Worm (Caenorhabditis elegans) whole organism, late embryonic: Measurements from ENCODE around the gene rab-21.

Experiments used
- F13H6.1 ChIP-seq: sonication (generic microtip); optimal IDR thresholded peaks from 2 replicates; lab custom pipeline; 2016; ENCODE audit warnings: missing genetic modification characterization, missing compliant biosample characterization
- K02D7.2 ChIP-seq: sonication (generic microtip); optimal IDR thresholded peaks from 2 replicates; lab custom pipeline; 2017; ENCODE audit warnings: mild to moderate bottlenecking, missing genetic modification characterization, missing compliant biosample characterization
- K09A11.1 ChIP-seq: sonication (generic microtip); optimal IDR thresholded peaks from 2 replicates; lab custom pipeline; 2017; ENCODE audit warnings: antibody characterized with exemption, mild to moderate bottlenecking, missing genetic modification characterization, missing compliant biosample characterization; ENCODE audit not compliant: insufficient read depth
- T23F11.4 ChIP-seq: fragments of 200-800 bp; sonication (Bioruptor generic); optimal IDR thresholded peaks from 2 replicates; lab custom pipeline; 2018; ENCODE audit warnings: mild to moderate bottlenecking, missing genetic modification characterization, missing compliant biosample characterization
- Y22D7AL.16 ChIP-seq: sonication (generic microtip); optimal IDR thresholded peaks from 2 replicates; lab custom pipeline; 2016; ENCODE audit warnings: missing genetic modification characterization, missing compliant biosample characterization
- ahr-1 ChIP-seq: sonication (generic microtip); optimal IDR thresholded peaks from 2 replicates; lab custom pipeline; 2016; ENCODE audit warnings: missing genetic modification characterization, missing compliant biosample characterization
- ama-1 ChIP-seq: fragments of 150-350 bp; optimal IDR thresholded peaks from 2 replicates; lab custom pipeline; 2014
- ceh-19 ChIP-seq: fragments of 200-800 bp; sonication (Bioruptor generic); optimal IDR thresholded peaks from 2 replicates; lab custom pipeline; 2018; ENCODE audit warnings: mild to moderate bottlenecking, missing genetic modification characterization, missing compliant biosample characterization
- ceh-22 ChIP-seq: sonication (generic microtip); optimal IDR thresholded peaks from 2 replicates; lab custom pipeline; 2017; ENCODE audit warnings: missing biosample characterization, missing genetic modification characterization
- ceh-30 ChIP-seq: fragments of 150-350 bp; optimal IDR thresholded peaks from 2 replicates; lab custom pipeline; 2014; ENCODE audit warnings: missing biosample characterization, missing genetic modification characterization
- ceh-31 ChIP-seq: sonication (generic microtip); optimal IDR thresholded peaks from 2 replicates; lab custom pipeline; 2016; ENCODE audit warnings: missing genetic modification characterization, missing compliant biosample characterization
- ceh-34 ChIP-seq: sonication (generic microtip); optimal IDR thresholded peaks from 2 replicates; lab custom pipeline; 2016; ENCODE audit warnings: mild to moderate bottlenecking, missing genetic modification characterization, missing compliant biosample characterization
- ceh-45 ChIP-seq: fragments of 200-800 bp; sonication (Bioruptor generic); IDR thresholded peaks from 2 replicates; pipeline ENCODE4 v1.3.6; 2022; ENCODE audit warnings: missing genetic modification reagents, missing genetic modification characterization, missing compliant biosample characterization
- ceh-9 ChIP-seq: sonication (generic microtip); optimal IDR thresholded peaks from 2 replicates; lab custom pipeline; 2016; ENCODE audit warnings: mild to moderate bottlenecking, missing genetic modification characterization, inconsistent platforms, missing compliant biosample characterization
- che-1 ChIP-seq: sonication (generic microtip); optimal IDR thresholded peaks from 2 replicates; lab custom pipeline; 2016; ENCODE audit warnings: mild to moderate bottlenecking, missing genetic modification characterization, missing compliant biosample characterization
- dmd-4 ChIP-seq: sonication (generic microtip); optimal IDR thresholded peaks from 2 replicates; lab custom pipeline; 2016; ENCODE audit warnings: borderline replicate concordance, missing genetic modification characterization, missing compliant biosample characterization
- dve-1 ChIP-seq: sonication (generic microtip); optimal IDR thresholded peaks from 2 replicates; lab custom pipeline; 2017; ENCODE audit warnings: antibody characterized with exemption, mild to moderate bottlenecking, missing genetic modification characterization, missing compliant biosample characterization
- elt-2 ChIP-seq: sonication (generic microtip); optimal IDR thresholded peaks from 2 replicates; lab custom pipeline; 2016; ENCODE audit warnings: missing genetic modification reagents, missing genetic modification characterization, missing compliant biosample characterization
- elt-4 ChIP-seq: sonication (generic microtip); optimal IDR thresholded peaks from 2 replicates; lab custom pipeline; 2016; ENCODE audit warnings: missing genetic modification characterization, missing compliant biosample characterization
- ets-4 ChIP-seq: sonication (generic microtip); optimal IDR thresholded peaks from 2 replicates; lab custom pipeline; 2016; ENCODE audit warnings: missing genetic modification characterization, missing compliant biosample characterization
- eyg-1 ChIP-seq: sonication (generic microtip); optimal IDR thresholded peaks from 2 replicates; lab custom pipeline; 2016; ENCODE audit warnings: missing genotype, missing genetic modification characterization, missing compliant biosample characterization
- fax-1 ChIP-seq: sonication (generic microtip); optimal IDR thresholded peaks from 2 replicates; lab custom pipeline; 2016; ENCODE audit warnings: missing genotype, missing genetic modification characterization, missing compliant biosample characterization
- fkh-10 ChIP-seq: fragments of 150-350 bp; optimal IDR thresholded peaks from 2 replicates; lab custom pipeline; 2014; ENCODE audit warnings: missing biosample characterization, missing genetic modification reagents, missing genetic modification characterization
- fkh-6 ChIP-seq: sonication (generic microtip); optimal IDR thresholded peaks from 2 replicates; lab custom pipeline; 2016; ENCODE audit warnings: missing genetic modification characterization, missing compliant biosample characterization
- gmeb-2 ChIP-seq: sonication (generic microtip); optimal IDR thresholded peaks from 2 replicates; lab custom pipeline; 2016; ENCODE audit warnings: missing genetic modification characterization, inconsistent platforms, missing compliant biosample characterization
- hlh-13 ChIP-seq: fragments of 200-800 bp; sonication (Bioruptor generic); optimal IDR thresholded peaks from 2 replicates; lab custom pipeline; 2018; ENCODE audit warnings: mild to moderate bottlenecking, missing genetic modification characterization, missing compliant biosample characterization
- hlh-30 ChIP-seq: sonication (generic microtip); optimal IDR thresholded peaks from 2 replicates; lab custom pipeline; 2017; ENCODE audit warnings: antibody characterized with exemption, missing genetic modification characterization, missing compliant biosample characterization; ENCODE audit not compliant: insufficient read depth
- hlh-6 ChIP-seq: sonication (generic microtip); optimal IDR thresholded peaks from 2 replicates; lab custom pipeline; 2016; ENCODE audit warnings: missing genotype, missing genetic modification characterization, missing compliant biosample characterization
- hlh-8 ChIP-seq: sonication (generic microtip); optimal IDR thresholded peaks from 2 replicates; lab custom pipeline; 2016; ENCODE audit warnings: missing genotype, missing genetic modification characterization, missing compliant biosample characterization
- madf-2 ChIP-seq: sonication (generic microtip); optimal IDR thresholded peaks from 2 replicates; lab custom pipeline; 2017; ENCODE audit warnings: missing genetic modification characterization, missing compliant biosample characterization
- nfya-1 ChIP-seq: sonication (generic microtip); optimal IDR thresholded peaks from 2 replicates; lab custom pipeline; 2017; ENCODE audit warnings: missing genetic modification characterization, mild to moderate bottlenecking, missing compliant biosample characterization, antibody characterized with exemption, moderate library complexity
- nhr-232 ChIP-seq: sonication (generic microtip); optimal IDR thresholded peaks from 2 replicates; lab custom pipeline; 2016; ENCODE audit warnings: missing genetic modification characterization, missing compliant biosample characterization
- npax-4 ChIP-seq: sonication (generic microtip); optimal IDR thresholded peaks from 2 replicates; lab custom pipeline; 2016; ENCODE audit warnings: missing genetic modification characterization, missing compliant biosample characterization
- odd-2 ChIP-seq: sonication (generic microtip); optimal IDR thresholded peaks from 2 replicates; lab custom pipeline; 2017; ENCODE audit warnings: antibody characterized with exemption, mild to moderate bottlenecking, missing genetic modification characterization, missing compliant biosample characterization
- pag-3 ChIP-seq: sonication (generic microtip); optimal IDR thresholded peaks from 2 replicates; lab custom pipeline; 2016; ENCODE audit warnings: missing compliant biosample characterization, missing genetic modification characterization, borderline replicate concordance
- pax-1 ChIP-seq: fragments of 150-350 bp; optimal IDR thresholded peaks from 2 replicates; lab custom pipeline; 2014; ENCODE audit warnings: missing biosample characterization, missing genetic modification characterization
- pha-4 ChIP-seq: fragments of 150-350 bp; optimal IDR thresholded peaks from 2 replicates; lab custom pipeline; 2018; ENCODE audit warnings: missing biosample characterization, missing genetic modification reagents, missing genetic modification characterization
- pqm-1 ChIP-seq: sonication (generic microtip); optimal IDR thresholded peaks from 2 replicates; lab custom pipeline; 2016; ENCODE audit warnings: missing genetic modification characterization, missing compliant biosample characterization
- rnt-1 ChIP-seq: sonication (generic microtip); optimal IDR thresholded peaks from 2 replicates; lab custom pipeline; 2016; ENCODE audit warnings: missing genetic modification characterization, missing compliant biosample characterization
- sox-4 ChIP-seq: sonication (generic microtip); optimal IDR thresholded peaks from 2 replicates; lab custom pipeline; 2017; ENCODE audit warnings: mild to moderate bottlenecking, missing genetic modification characterization, inconsistent platforms, missing compliant biosample characterization
- tbx-2 ChIP-seq: sonication (generic microtip); optimal IDR thresholded peaks from 2 replicates; lab custom pipeline; 2016; ENCODE audit warnings: missing genetic modification characterization, missing compliant biosample characterization
- tbx-7 ChIP-seq: sonication (generic microtip); optimal IDR thresholded peaks from 2 replicates; lab custom pipeline; 2016; ENCODE audit warnings: missing genotype, missing genetic modification characterization, missing compliant biosample characterization
- unc-3 ChIP-seq, 2 experiments: fragments of 200-800 bp in 1 of 2; sonication (Bioruptor generic) in 1 of 2; sonication (generic microtip) in 1 of 2; conservative IDR thresholded peaks in 1 of 2; optimal IDR thresholded peaks in 1 of 2; 2 replicates each; pipeline versions ENCODE4 v1.3.6 to Lab custom; 2016 to 2022; ENCODE audit warnings: missing compliant biosample characterization in 2 of 2, missing genetic modification characterization in 2 of 2, missing genetic modification reagents in 1 of 2
- unc-42 ChIP-seq: sonication (generic microtip); optimal IDR thresholded peaks from 2 replicates; lab custom pipeline; 2016; ENCODE audit warnings: missing genotype, missing genetic modification characterization, missing compliant biosample characterization
- ztf-16 ChIP-seq: sonication (generic microtip); optimal IDR thresholded peaks from 2 replicates; lab custom pipeline; 2017; ENCODE audit warnings: missing genetic modification characterization, missing compliant biosample characterization

The rab-21 gene

ce11 chrII:8698828-8699227 is 16.0 kb downstream of the rab-21 start, which contains the start of gene chdh-1:
Gene chdh-1 (minus strand): TSS chrII:8698928.
- no peak for TF ChIP-seq nfya-1 (tag; lab: Kevin White, UChicago)
- TF ChIP-seq nhr-232: no peak
- no peak for TF ChIP-seq ceh-22 (tag; lab: Kevin White, UChicago)
- TF ChIP-seq dve-1 (tag; lab: Kevin White, UChicago): no peak
- TF ChIP-seq odd-2 (tag; lab: Kevin White, UChicago): no peak
- TF ChIP-seq che-1: no peak
- TF ChIP-seq ceh-34 (tag; lab: Kevin White, UChicago): no peak
- TF ChIP-seq Y22D7AL.16 (tag; lab: Kevin White, UChicago): no peak
- TF ChIP-seq dmd-4 (tag; lab: Kevin White, UChicago): no peak
- TF ChIP-seq K09A11.1: no peak
- TF ChIP-seq npax-4 (tag; lab: Kevin White, UChicago): no peak
- TF ChIP-seq elt-4 (tag; lab: Kevin White, UChicago): no peak
- TF ChIP-seq K02D7.2 (tag; lab: Kevin White, UChicago): no peak
- TF ChIP-seq hlh-13 (GFP tag; lab: Kevin White, UChicago): no peak
- no peak for TF ChIP-seq hlh-8
- no peak for TF ChIP-seq sox-4 (tag; lab: Kevin White, UChicago)
- no peak for TF ChIP-seq tbx-2 (tag; lab: Kevin White, UChicago)
- TF ChIP-seq eyg-1 (tag; lab: Kevin White, UChicago): no peak

ce11 chrII:8695783-8696182 is 19.0 kb downstream of the rab-21 start, which contains the start of gene C34C6.10:
Gene C34C6.10 (minus strand): TSS chrII:8695883.
- TF ChIP-seq tbx-7: no peak
- TF ChIP-seq fkh-10 (GFP tag; lab: Kevin White, UChicago): no peak
- no peak for TF ChIP-seq fkh-6 (tag; lab: Kevin White, UChicago)
- TF ChIP-seq madf-2 (tag; lab: Kevin White, UChicago): no peak
- TF ChIP-seq pag-3 (tag; lab: Kevin White, UChicago): no peak
- TF ChIP-seq ceh-30: no peak
- TF ChIP-seq ceh-31: no peak
- TF ChIP-seq fax-1 (tag; lab: Kevin White, UChicago): no peak
- TF ChIP-seq pha-4: no peak
- no peak for TF ChIP-seq gmeb-2 (tag; lab: Kevin White, UChicago)
- no peak for TF ChIP-seq unc-42 (tag; lab: Kevin White, UChicago)
- TF ChIP-seq ceh-34 (tag; lab: Kevin White, UChicago): no peak
- no peak for TF ChIP-seq ceh-22 (tag; lab: Kevin White, UChicago)
- no peak for TF ChIP-seq unc-3 (GFP tag; conservative IDR thresholded peaks at IDR 0.05; lab: Robert Waterston, UW)
- no peak for TF ChIP-seq unc-3 (tag; optimal IDR thresholded peaks at IDR 0.05; lab: Kevin White, UChicago)
- TF ChIP-seq K09A11.1: no peak
- no peak for TF ChIP-seq ceh-45 (GFP tag; lab: Robert Waterston, UW)
- TF ChIP-seq, all 69 proteins: peak for 0

- TF ChIP-seq ahr-1 (tag; lab: Kevin White, UChicago) (no peak), pax-1 (tag; lab: Kevin White, UChicago) (no peak), pha-4 (no peak), fkh-10 (GFP tag; lab: Kevin White, UChicago) (no peak), madf-2 (tag; lab: Kevin White, UChicago) (no peak), hlh-30 (no peak), eyg-1 (tag; lab: Kevin White, UChicago) (no peak), K09A11.1 (no peak)
- TF ChIP-seq, all 69 proteins: peak for 0
Measured at ce11 chrII:8691344-8691960, 23.4 kb downstream of the rab-21 start, which contains the start of gene C34C6.3. Gene C34C6.3 (plus strand): TSS chrII:8691910.

ce11 chrII:8685623-8686022 is 29.2 kb downstream of the rab-21 start, which contains the start of gene C34C6.9:
Gene C34C6.9 (plus strand): TSS chrII:8685923.
- TF ChIP-seq ets-4 (tag; lab: Kevin White, UChicago): no peak
- no peak for TF ChIP-seq ceh-34 (tag; lab: Kevin White, UChicago)
- no peak for TF ChIP-seq ama-1
- no peak for TF ChIP-seq hlh-6 (tag; lab: Kevin White, UChicago)
- no peak for TF ChIP-seq dmd-4 (tag; lab: Kevin White, UChicago)
- TF ChIP-seq pag-3 (tag; lab: Kevin White, UChicago): no peak
- TF ChIP-seq ceh-9 (tag; lab: Kevin White, UChicago): no peak
- TF ChIP-seq ztf-16 (tag; lab: Kevin White, UChicago): no peak
- TF ChIP-seq elt-2 (tag; lab: Kevin White, UChicago): no peak
- no peak for TF ChIP-seq F13H6.1
- TF ChIP-seq rnt-1: no peak
- no peak for TF ChIP-seq pqm-1
- no peak for TF ChIP-seq elt-4 (tag; lab: Kevin White, UChicago)
- no peak for TF ChIP-seq nhr-232
- TF ChIP-seq ceh-45 (GFP tag; lab: Robert Waterston, UW): no peak
- no peak for TF ChIP-seq K09A11.1
- no peak for TF ChIP-seq ceh-19 (GFP tag; lab: Kevin White, UChicago)
- no peak for TF ChIP-seq ceh-30
- TF ChIP-seq T23F11.4 (GFP tag; lab: Kevin White, UChicago): no peak
- TF ChIP-seq npax-4 (tag; lab: Kevin White, UChicago): no peak
- TF ChIP-seq, all 69 proteins: peak for 0
